Fruit fly (Drosophila melanogaster) whole organism, adult: ENCODE measurements around the gene Eig71Ei.

Source experiments
- CG11617 ChIP-seq: fragments of 200-800 bp; sonication (Bioruptor generic); optimal IDR thresholded peaks from 2 replicates; lab custom pipeline; 2017; ENCODE audit warnings: mild to moderate bottlenecking, missing biosample characterization, missing genetic modification reagents, missing genetic modification characterization
- CG12768 ChIP-seq: fragments of 200-800 bp; sonication (Bioruptor generic); optimal IDR thresholded peaks from 2 replicates; lab custom pipeline; 2017; ENCODE audit warnings: missing biosample characterization, missing genetic modification characterization, mild to moderate bottlenecking, moderate library complexity, missing genetic modification reagents
- CG14711 ChIP-seq: fragments of 200-800 bp; sonication (Bioruptor generic); optimal IDR thresholded peaks from 2 replicates; lab custom pipeline; 2018; ENCODE audit warnings: missing biosample characterization, mild to moderate bottlenecking, missing genetic modification characterization, moderate library complexity
- CG1620 ChIP-seq: fragments of 200-800 bp; sonication (Bioruptor generic); optimal IDR thresholded peaks from 2 replicates; lab custom pipeline; 2016; ENCODE audit warnings: missing biosample characterization, missing genetic modification characterization
- CG33017 ChIP-seq: fragments of 200-800 bp; sonication (Bioruptor generic); optimal IDR thresholded peaks from 2 replicates; lab custom pipeline; 2018; ENCODE audit warnings: missing biosample characterization, mild to moderate bottlenecking, missing genetic modification characterization, moderate library complexity
- CG5204 ChIP-seq: fragments of 200-800 bp; sonication (Bioruptor generic); optimal IDR thresholded peaks from 2 replicates; lab custom pipeline; 2016; ENCODE audit warnings: missing biosample characterization, missing genetic modification characterization
- CG7045 ChIP-seq: fragments of 200-800 bp; sonication (Bioruptor generic); optimal IDR thresholded peaks from 2 replicates; lab custom pipeline; 2017; ENCODE audit warnings: missing biosample characterization, mild to moderate bottlenecking, missing genetic modification characterization
- CG7101 ChIP-seq: fragments of 200-800 bp; sonication (Bioruptor generic); optimal IDR thresholded peaks from 2 replicates; lab custom pipeline; 2018; ENCODE audit warnings: missing biosample characterization, mild to moderate bottlenecking, missing genetic modification characterization, moderate library complexity
- Clk ChIP-seq: fragments of 200-800 bp; sonication (Bioruptor generic); optimal IDR thresholded peaks from 2 replicates; lab custom pipeline; 2017; ENCODE audit warnings: missing biosample characterization, missing genetic modification characterization
- Crg-1 ChIP-seq: fragments of 200-800 bp; sonication (Bioruptor generic); optimal IDR thresholded peaks from 2 replicates; lab custom pipeline; 2016; ENCODE audit warnings: missing biosample characterization, missing genetic modification characterization
- Hr96 ChIP-seq: fragments of 200-800 bp; sonication (Bioruptor generic); optimal IDR thresholded peaks from 2 replicates; lab custom pipeline; 2016; ENCODE audit warnings: missing biosample characterization, missing genetic modification characterization
- Mnt ChIP-seq: fragments of 200-800 bp; sonication (Bioruptor generic); optimal IDR thresholded peaks from 2 replicates; lab custom pipeline; 2016; ENCODE audit warnings: missing biosample characterization, mild to moderate bottlenecking, missing genetic modification characterization
- bab1 ChIP-seq: fragments of 200-800 bp; sonication (Bioruptor generic); optimal IDR thresholded peaks from 3 replicates; lab custom pipeline; 2019; ENCODE audit warnings: missing biosample characterization, mild to moderate bottlenecking, missing genetic modification characterization, moderate library complexity
- cic ChIP-seq: fragments of 200-800 bp; sonication (Bioruptor generic); optimal IDR thresholded peaks from 2 replicates; lab custom pipeline; 2017; ENCODE audit warnings: missing biosample characterization, mild to moderate bottlenecking, missing genetic modification characterization, moderate library complexity
- cnc ChIP-seq, 2 experiments: fragments of >200 bp; optimal IDR thresholded peaks; 2 replicates each; lab custom pipeline; 2017
- kay ChIP-seq: fragments of 200-800 bp; sonication (Bioruptor generic); peaks from one replicate; lab custom pipeline; 2016; ENCODE audit warnings: missing biosample characterization, missing genetic modification characterization, borderline replicate concordance
- ovo ChIP-seq: fragments of 200-800 bp; sonication (Bioruptor generic); optimal IDR thresholded peaks from 2 replicates; lab custom pipeline; 2016; ENCODE audit warnings: missing biosample characterization, missing genetic modification characterization
- pad ChIP-seq: fragments of 200-800 bp; sonication (Bioruptor generic); optimal IDR thresholded peaks from 3 replicates; lab custom pipeline; 2017; ENCODE audit warnings: missing biosample characterization, missing genetic modification characterization, mild to moderate bottlenecking, moderate library complexity, missing genetic modification reagents
- tj ChIP-seq: fragments of 200-800 bp; sonication (Bioruptor generic); optimal IDR thresholded peaks from 3 replicates; lab custom pipeline; 2017; ENCODE audit warnings: missing biosample characterization, mild to moderate bottlenecking, missing genetic modification characterization, moderate library complexity
- toe ChIP-seq: fragments of 200-800 bp; sonication (Bioruptor generic); optimal IDR thresholded peaks from 2 replicates; lab custom pipeline; 2016; ENCODE audit warnings: missing biosample characterization, missing genetic modification characterization

The Eig71Ei gene

DNA sequence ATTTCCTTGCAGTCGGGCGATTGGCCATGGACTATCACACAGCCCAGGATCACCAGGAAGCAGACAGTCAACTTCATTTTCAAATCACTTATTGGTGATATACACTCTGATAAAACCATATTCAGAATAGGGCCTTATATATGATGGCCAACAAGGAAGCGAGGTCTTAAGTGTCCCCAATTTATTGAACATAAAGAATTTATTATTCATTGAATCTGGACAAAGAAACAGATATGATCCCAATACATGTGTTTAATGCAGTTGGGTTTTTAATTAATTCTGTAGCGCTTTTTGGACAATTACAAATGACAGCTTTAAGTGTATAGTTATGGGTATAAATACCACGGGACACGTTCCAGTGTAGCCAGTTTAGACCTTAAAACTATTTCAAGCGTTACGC lies at the start of gene Eig71Ei, which contains the start of gene Eig71Eh:
TSS of gene Eig71Ei (plus strand) at position 367 of the 400 bp plus-strand sequence.
TSS of gene Eig71Eh (minus strand) at position 101 of the 400 bp plus-strand sequence.
- TF ChIP-seq CG7045 (GFP tag; lab: Kevin White, UChicago) (no peak), toe (GFP tag; lab: Kevin White, UChicago) (no peak), CG14711 (no peak), cnc (optimal IDR thresholded peaks at IDR 0.05; lab: Kevin White, UChicago) (no peak), Hr96 (GFP tag; lab: Kevin White, UChicago) (no peak), cic (GFP tag; lab: Kevin White, UChicago) (no peak), CG33017 (no peak)

DNA sequence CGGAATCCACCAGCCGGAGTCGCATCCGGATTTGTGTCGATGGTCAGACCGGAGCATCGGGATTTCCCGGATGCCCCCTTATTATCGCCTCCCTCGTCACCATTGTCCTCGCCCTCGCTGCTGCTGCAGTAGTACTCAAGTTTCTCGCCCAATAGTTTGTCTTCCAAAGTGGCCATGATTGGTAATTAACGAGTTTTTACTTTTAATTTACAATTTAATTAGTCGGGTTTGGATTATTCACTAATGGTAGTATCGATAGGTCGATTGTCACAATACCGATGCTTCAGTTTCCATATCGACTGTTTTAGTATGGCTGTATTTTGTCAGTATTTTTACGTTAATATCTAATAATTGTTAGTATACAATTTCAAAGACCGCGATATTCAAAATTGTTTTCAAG lies 49.4 kb upstream of the Eig71Ei start, which contains the start of gene CG7650:
TSS of gene CG7650 (minus strand) at position 278 of the 400 bp plus-strand sequence.
- TF ChIP-seq kay (GFP tag; lab: Kevin White, UChicago) (no peak), bab1 (GFP tag; lab: Kevin White, UChicago) (peak; percentile 59)

DNA sequence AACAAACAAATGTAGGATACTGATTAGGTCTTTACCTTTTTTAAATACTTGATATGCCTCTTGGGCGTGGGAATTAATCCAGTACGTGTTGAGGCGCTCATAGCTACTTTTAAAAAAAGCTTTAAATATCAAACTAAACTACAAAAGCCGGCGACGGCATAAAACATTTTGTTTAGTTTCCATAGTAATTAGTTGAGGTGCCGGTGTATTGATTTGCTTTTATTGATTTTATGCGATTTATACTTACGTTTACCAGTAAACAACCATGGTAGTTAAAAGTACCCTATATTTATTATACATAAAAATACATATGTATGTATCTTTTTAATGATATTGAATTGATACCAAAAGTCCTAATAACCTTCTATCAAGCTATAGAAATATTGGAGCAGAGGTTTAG lies 46.8 kb upstream of the Eig71Ei start, which contains the start of gene CG13449:
TSS of gene CG13449 (minus strand) at position 101 of the 400 bp plus-strand sequence.
- TF ChIP-seq kay (GFP tag; lab: Kevin White, UChicago) = no peak

DNA sequence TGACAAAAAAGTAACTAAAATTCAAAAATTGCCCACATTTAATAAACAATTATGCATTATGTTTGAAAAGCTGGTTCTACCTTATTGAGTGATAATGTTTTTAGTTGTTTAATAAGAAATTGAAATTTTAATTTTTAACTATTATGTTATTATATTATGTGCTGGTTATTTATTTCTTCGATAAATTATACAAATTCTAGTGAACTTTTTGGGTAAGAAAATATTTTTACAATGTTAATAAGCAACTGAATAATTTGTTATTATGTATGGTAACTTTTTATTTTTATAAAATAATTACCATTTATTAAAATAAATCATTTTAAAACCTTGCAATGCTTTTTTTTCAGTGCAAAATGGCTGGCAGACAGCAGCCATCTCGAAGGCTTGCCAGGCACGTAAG lies 43.0 kb upstream of the Eig71Ei start:
- TF ChIP-seq CG5204 (GFP tag; lab: Kevin White, UChicago) = no peak
- no peak for TF ChIP-seq CG12768 (GFP tag; lab: Kevin White, UChicago)
- TF ChIP-seq CG14711 = no peak
- TF ChIP-seq cic (GFP tag; lab: Kevin White, UChicago) = no peak
- TF ChIP-seq CG33017 = no peak
- no peak for TF ChIP-seq tj (GFP tag; lab: Kevin White, UChicago)
- TF ChIP-seq kay (GFP tag; lab: Kevin White, UChicago) = no peak
- TF ChIP-seq pad (GFP tag; lab: Kevin White, UChicago) = no peak
- TF ChIP-seq CG7101 (tag; lab: Kevin White, UChicago) = no peak

DNA sequence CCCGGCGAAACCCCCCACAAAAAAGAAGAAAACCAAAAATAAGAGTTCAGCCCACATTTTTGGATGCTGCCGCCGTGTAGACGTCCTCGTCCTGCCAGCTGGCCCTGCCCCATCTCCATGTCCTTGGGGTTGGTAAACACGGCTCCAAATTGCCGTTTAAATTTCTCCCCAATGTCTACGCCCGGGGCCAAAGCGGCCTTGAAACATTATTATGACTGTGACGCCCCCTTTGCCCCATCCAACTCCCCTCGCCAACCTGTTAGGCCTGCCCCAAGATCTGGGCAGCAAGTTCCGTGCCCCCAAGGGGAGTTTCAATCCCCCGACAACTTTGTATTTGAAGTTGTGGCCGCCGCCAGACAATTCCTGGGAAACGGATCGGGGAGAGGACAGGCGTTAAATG lies 42.6 kb upstream of the Eig71Ei start:
- TF ChIP-seq Mnt (no peak), pad (GFP tag; lab: Kevin White, UChicago) (no peak), Hr96 (GFP tag; lab: Kevin White, UChicago) (no peak), cnc (optimal IDR thresholded peaks at IDR 0.05; lab: Kevin White, UChicago) (no peak), CG12768 (GFP tag; lab: Kevin White, UChicago) (no peak), Clk (no peak), CG33017 (no peak), kay (GFP tag; lab: Kevin White, UChicago) (no peak), ovo (GFP tag; lab: Kevin White, UChicago) (no peak), tj (GFP tag; lab: Kevin White, UChicago) (no peak), bab1 (GFP tag; lab: Kevin White, UChicago) (no peak)

DNA sequence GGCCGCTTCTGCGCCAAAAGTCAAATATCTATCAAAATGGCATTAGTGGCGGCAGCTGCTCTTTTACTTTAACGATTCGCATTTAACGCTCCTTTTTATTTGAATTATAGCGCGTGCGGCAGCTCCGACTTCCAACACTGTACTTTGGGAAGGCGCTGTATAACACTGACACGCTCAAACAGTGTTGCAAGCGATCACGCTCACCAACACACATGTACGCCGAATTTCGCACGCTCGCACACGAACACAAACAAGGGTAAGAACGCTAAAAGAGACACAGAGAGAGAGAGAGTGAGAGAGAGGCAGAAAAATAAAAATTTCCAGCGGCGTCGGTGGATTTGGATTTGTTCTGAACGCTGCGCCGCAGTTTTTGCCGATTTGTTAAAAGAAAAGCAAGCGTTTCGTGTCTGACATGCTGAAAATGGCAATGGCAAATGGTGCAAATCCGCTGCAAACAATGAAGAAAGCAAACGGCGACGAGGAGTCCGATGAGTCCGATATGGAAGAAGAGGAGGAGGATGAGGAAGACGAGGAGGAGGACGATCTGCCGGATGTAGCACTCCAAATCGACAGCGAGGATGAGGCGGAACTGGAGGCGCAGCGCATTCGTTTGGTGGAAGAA lies 39.8 kb upstream of the Eig71Ei start, which contains the start of gene Phs:
TSS of gene Phs (plus strand) at position 276 of the 622 bp plus-strand sequence.
- TF ChIP-seq CG7101 (tag; lab: Kevin White, UChicago) (peak; percentile 85), cic (GFP tag; lab: Kevin White, UChicago) (peak; percentile 53), cnc (optimal IDR thresholded peaks at IDR 0.05; lab: Kevin White, UChicago) (no peak), CG7045 (GFP tag; lab: Kevin White, UChicago) (peak; percentile 77), kay (GFP tag; lab: Kevin White, UChicago) (no peak), toe (GFP tag; lab: Kevin White, UChicago) (peak; percentile 82), ovo (GFP tag; lab: Kevin White, UChicago) (peak; percentile 73), CG14711 (peak; percentile 69), pad (GFP tag; lab: Kevin White, UChicago) (peak; percentile 90), CG5204 (GFP tag; lab: Kevin White, UChicago) (peak; percentile 81), CG1620 (peak; percentile 97), CG12768 (GFP tag; lab: Kevin White, UChicago) (peak; percentile 86), Mnt (peak; percentile 86), CG33017 (peak; percentile 67), bab1 (GFP tag; lab: Kevin White, UChicago) (peak; percentile 20), Crg-1 (peak; percentile 97), CG11617 (GFP tag; lab: Kevin White, UChicago) (peak; percentile 52), tj (GFP tag; lab: Kevin White, UChicago) (peak; percentile 77), Hr96 (GFP tag; lab: Kevin White, UChicago) (peak; percentile 84), Clk (peak; percentile 82)

DNA sequence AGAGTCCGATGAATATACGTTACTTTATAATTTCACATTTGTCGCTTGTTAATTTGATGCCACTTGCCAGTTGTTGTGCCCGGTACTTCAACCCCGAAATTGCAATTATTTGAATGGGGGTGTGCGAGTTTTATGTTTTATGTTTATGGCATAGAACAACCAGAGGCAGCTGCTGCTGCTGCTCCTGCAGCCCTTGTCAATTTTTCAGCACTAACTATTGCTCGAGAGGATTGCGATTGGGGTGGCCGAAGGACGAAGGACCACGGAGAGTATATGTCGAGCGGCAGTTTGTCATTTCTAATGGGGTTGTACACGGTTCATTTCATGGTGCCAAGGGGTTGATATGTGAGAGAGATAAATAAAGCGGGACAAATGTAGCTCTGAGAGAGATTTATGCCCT lies 35.4 kb upstream of the Eig71Ei start:
- TF ChIP-seq tj (GFP tag; lab: Kevin White, UChicago) = no peak
- TF ChIP-seq cnc (optimal IDR thresholded peaks at IDR 0.05; lab: Kevin White, UChicago) = no peak
